Fruit fly (Drosophila melanogaster): ENCODE results near the gene CG14818.
A peak's percentile ranks its signal among the peaks of the same experiment; 100 is the strongest.

CG14818 gene

dm6 chrX:1879606-1880110 is at the start of gene CG14818:
TSS of gene CG14818 (minus strand) at chrX:1879774.
- TF ChIP-seq Dfd (GFP tag; optimal IDR thresholded peaks at IDR 0.05): no peak
- peak; percentile 59 for TF ChIP-seq ey (GFP tag; optimal IDR thresholded peaks at IDR 0.05)
- peak; percentile 47 for TF ChIP-seq sv (GFP tag; optimal IDR thresholded peaks at IDR 0.05)
- no peak for TF ChIP-seq sage (GFP tag; optimal IDR thresholded peaks at IDR 0.05)
- peak; percentile 30 for TF ChIP-seq br (GFP tag; optimal IDR thresholded peaks at IDR 0.05)
- no peak for TF ChIP-seq dmrt93B (GFP tag; optimal IDR thresholded peaks at IDR 0.05)
- TF ChIP-seq OdsH (GFP tag; optimal IDR thresholded peaks at IDR 0.05): peak; percentile 14
- no peak for TF ChIP-seq tai (GFP tag; optimal IDR thresholded peaks at IDR 0.05)
- peak; percentile 15 for TF ChIP-seq psq (GFP tag; optimal IDR thresholded peaks at IDR 0.05)
- TF ChIP-seq usp (GFP tag; optimal IDR thresholded peaks at IDR 0.05): no peak
- TF ChIP-seq Myc (optimal IDR thresholded peaks at IDR 0.05): no peak
- no peak for TF ChIP-seq Rel (GFP tag; optimal IDR thresholded peaks at IDR 0.05)
- TF ChIP-seq Rel (tag; optimal IDR thresholded peaks at IDR 0.05): peak; percentile 58
- TF ChIP-seq CG9705 (GFP tag; optimal IDR thresholded peaks at IDR 0.05): peak; percentile 45
- TF ChIP-seq Abd-B (GFP tag; optimal IDR thresholded peaks at IDR 0.05): no peak
- TF ChIP-seq HLH106 (tag; optimal IDR thresholded peaks at IDR 0.05): peak; percentile 61
- TF ChIP-seq Sp1 (GFP tag; optimal IDR thresholded peaks at IDR 0.05): peak; percentile 56
- TF ChIP-seq foxo (GFP tag; optimal IDR thresholded peaks at IDR 0.05): peak in 1 of 2 experiments; percentile 67
- no peak for TF ChIP-seq lola (GFP tag; optimal IDR thresholded peaks at IDR 0.05)
- TF ChIP-seq rgr (GFP tag; optimal IDR thresholded peaks at IDR 0.05): peak; percentile 66
- TF ChIP-seq fru (GFP tag; optimal IDR thresholded peaks at IDR 0.05): peak; percentile 46
- peak; percentile 66 for TF ChIP-seq h (GFP tag; optimal IDR thresholded peaks at IDR 0.05)
- TF ChIP-seq Hr83 (GFP tag; optimal IDR thresholded peaks at IDR 0.05; ENCODE audit: poor library complexity, severe bottlenecking): no peak

dm6 chrX:1927473-1928306 is 48.1 kb upstream of the CG14818 start, which contains the start of gene CG11596:
TSS of gene CG11596 (plus strand) at chrX:1927683.
- peak; percentile 75 for TF ChIP-seq h (GFP tag; optimal IDR thresholded peaks at IDR 0.05)
- peak; percentile 34 for TF ChIP-seq HLH106 (tag; optimal IDR thresholded peaks at IDR 0.05)
- TF ChIP-seq jim (GFP tag; optimal IDR thresholded peaks at IDR 0.05): no peak
- TF ChIP-seq Sp1 (GFP tag; optimal IDR thresholded peaks at IDR 0.05): peak; percentile 22
- TF ChIP-seq ey (GFP tag; optimal IDR thresholded peaks at IDR 0.05): peak; percentile 18
- TF ChIP-seq sage (GFP tag; optimal IDR thresholded peaks at IDR 0.05): no peak
- peak; percentile 91 for TF ChIP-seq Myc (optimal IDR thresholded peaks at IDR 0.05)

dm6 chrX:1922765-1923501 is 43.4 kb upstream of the CG14818 start, which contains the start of the genes eIF2Bepsilon and Ocrl:
TSS of gene eIF2Bepsilon (minus strand) at chrX:1922874.
TSS of gene Ocrl (plus strand) at chrX:1922981.
- TF ChIP-seq h (GFP tag; optimal IDR thresholded peaks at IDR 0.05) (peak; percentile 26), Rel (GFP tag; optimal IDR thresholded peaks at IDR 0.05) (no peak), Rel (tag; optimal IDR thresholded peaks at IDR 0.05) (peak; percentile 90), Myc (optimal IDR thresholded peaks at IDR 0.05) (no peak), HLH106 (tag; optimal IDR thresholded peaks at IDR 0.05) (peak; percentile 8), br (GFP tag; optimal IDR thresholded peaks at IDR 0.05) (no peak)

- TF ChIP-seq CG32264 (GFP tag; optimal IDR thresholded peaks at IDR 0.05): no peak
- TF ChIP-seq Sp1 (GFP tag; optimal IDR thresholded peaks at IDR 0.05): no peak
- no peak for TF ChIP-seq Rel (GFP tag; optimal IDR thresholded peaks at IDR 0.05)
- TF ChIP-seq Rel (tag; optimal IDR thresholded peaks at IDR 0.05): peak; percentile 55
Measured at dm6 chrX:1909533-1909932, 30.0 kb upstream of the CG14818 start.

- TF ChIP-seq h (GFP tag; optimal IDR thresholded peaks at IDR 0.05): no peak
- no peak for TF ChIP-seq N (GFP tag; optimal IDR thresholded peaks at IDR 0.05)
- TF ChIP-seq Dif (GFP tag; optimal IDR thresholded peaks at IDR 0.05; ENCODE audit: partially characterized antibody): no peak
- no peak for TF ChIP-seq dmrt93B (GFP tag; optimal IDR thresholded peaks at IDR 0.05)
- TF ChIP-seq pan (optimal IDR thresholded peaks at IDR 0.05): no peak
- TF ChIP-seq Sp1 (GFP tag; optimal IDR thresholded peaks at IDR 0.05): peak; percentile 10
- no peak for TF ChIP-seq ey (GFP tag; optimal IDR thresholded peaks at IDR 0.05)
Measured at dm6 chrX:1908757-1909156, 29.2 kb upstream of the CG14818 start, which contains the start of the genes Edem1 and Rbcn-3B. TSS of gene Edem1 (minus strand) at chrX:1908827. TSS of gene Rbcn-3B (plus strand) at chrX:1908920.

All from whole organism, wandering third instar larva.